Worm (Caenorhabditis elegans) whole organism, early embryonic: ENCODE data around the gene srbc-45.

ENCODE experiments used
- aly-1 ChIP-seq: sonication (generic microtip); optimal IDR thresholded peaks from 2 replicates; lab custom pipeline; 2016; ENCODE audit warnings: missing genetic modification characterization, missing compliant biosample characterization
- ama-1 ChIP-seq: fragments of 150-350 bp; optimal IDR thresholded peaks from 2 replicates; lab custom pipeline; 2014
- ets-7 ChIP-seq: sonication (generic microtip); optimal IDR thresholded peaks from 2 replicates; lab custom pipeline; 2016; ENCODE audit warnings: missing genotype, missing genetic modification characterization, missing compliant biosample characterization
- hmg-4 ChIP-seq: fragments of 200-800 bp; sonication (Bioruptor generic); optimal IDR thresholded peaks from 2 replicates; lab custom pipeline; 2018; ENCODE audit warnings: mild to moderate bottlenecking, missing genetic modification characterization, missing compliant biosample characterization
- pes-1 ChIP-seq: fragments of 200-800 bp; sonication (Bioruptor generic); IDR thresholded peaks from 2 replicates; pipeline ENCODE4 v1.3.6; 2022; ENCODE audit warnings: missing genetic modification reagents, missing genetic modification characterization, missing compliant biosample characterization
- tbx-37 ChIP-seq: fragments of 200-800 bp; sonication (Bioruptor generic); conservative IDR thresholded peaks from 2 replicates; pipeline ENCODE4 v1.3.6; 2022; ENCODE audit warnings: missing genetic modification reagents, missing genetic modification characterization, missing compliant biosample characterization
- tra-4 ChIP-seq: sonication (generic microtip); optimal IDR thresholded peaks from 2 replicates; lab custom pipeline; 2017; ENCODE audit warnings: missing genetic modification characterization, missing compliant biosample characterization

DNA sequence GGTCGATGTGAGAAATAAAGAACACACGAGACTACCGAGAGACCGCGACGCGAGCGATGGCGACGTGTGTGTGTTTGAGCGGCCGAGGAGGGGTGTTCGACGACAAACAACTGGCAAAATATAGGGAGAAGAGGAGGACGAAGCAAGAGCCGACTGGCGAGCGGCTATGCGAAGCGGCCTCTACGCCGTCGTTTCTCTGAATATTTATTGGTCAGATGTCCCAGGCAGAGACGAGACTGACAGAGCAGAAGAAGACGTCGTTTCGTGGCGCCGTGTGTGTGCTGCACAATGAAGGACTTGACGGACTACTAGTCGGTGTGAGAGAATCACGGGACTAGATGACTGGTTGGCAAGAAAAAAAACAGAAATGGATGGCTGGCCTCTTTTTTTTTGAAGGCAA, 15.8 kb downstream of the srbc-45 start:
- TF ChIP-seq ama-1 (lab: Kevin White, UChicago), result no peak
- no peak for TF ChIP-seq pes-1 (GFP tag; lab: Robert Waterston, UW)
- TF ChIP-seq tbx-37, result no peak
- TF ChIP-seq tra-4 (tag; lab: Kevin White, UChicago), result no peak
- TF ChIP-seq ets-7, result no peak
- TF ChIP-seq hmg-4 (GFP tag; lab: Kevin White, UChicago), result no peak
- TF ChIP-seq aly-1 (tag; lab: Kevin White, UChicago), result no peak
